Worm (Caenorhabditis elegans): ENCODE results near the gene tkr-3.

tkr-3 gene

DNA sequence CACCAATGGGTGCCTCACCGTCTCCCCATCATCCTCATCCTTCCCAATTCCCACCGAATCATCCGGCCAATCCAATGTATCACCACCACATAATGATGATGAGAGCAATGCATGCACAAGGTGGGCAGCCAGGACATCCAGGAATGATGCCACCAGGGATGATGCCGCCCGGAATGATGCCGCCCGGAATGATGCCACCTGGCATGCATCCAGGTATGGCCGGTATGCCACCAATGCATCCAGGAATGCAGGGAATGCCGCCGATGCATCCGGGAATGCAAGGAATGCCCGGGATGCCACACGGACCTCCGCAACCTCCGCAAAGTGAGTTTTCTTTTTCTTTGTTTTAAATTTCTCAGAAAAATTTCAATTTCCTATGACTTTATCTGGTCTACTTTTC is 36.1 kb downstream of the tkr-3 start:
- no peak for TF ChIP-seq ceh-9 (tag; optimal IDR thresholded peaks at IDR 0.05)

ce11 chrIV:5083832-5084231 is 38.1 kb downstream of the tkr-3 start:
- TF ChIP-seq ceh-16 (tag; optimal IDR thresholded peaks at IDR 0.05): no peak
- TF ChIP-seq fos-1 (tag; optimal IDR thresholded peaks at IDR 0.05): no peak
- TF ChIP-seq snpc-4 (tag; optimal IDR thresholded peaks at IDR 0.05): no peak
- no peak for TF ChIP-seq sea-2 (GFP tag; optimal IDR thresholded peaks at IDR 0.05)
- TF ChIP-seq nhr-28 (tag; optimal IDR thresholded peaks at IDR 0.05): no peak
- TF ChIP-seq unc-62 (GFP tag; optimal IDR thresholded peaks at IDR 0.05): no peak
- TF ChIP-seq nhr-11 (tag; optimal IDR thresholded peaks at IDR 0.05): no peak
- no peak for TF ChIP-seq ama-1 (optimal IDR thresholded peaks at IDR 0.05)
- TF ChIP-seq nfya-1 (tag; optimal IDR thresholded peaks at IDR 0.05; ENCODE audit: insufficient read depth): no peak
- no peak for TF ChIP-seq elt-3 (tag; optimal IDR thresholded peaks at IDR 0.05)
- TF ChIP-seq nhr-43 (tag; optimal IDR thresholded peaks at IDR 0.05; ENCODE audit: poor library complexity, severe bottlenecking): no peak
- TF ChIP-seq ceh-28 (tag; optimal IDR thresholded peaks at IDR 0.05): no peak
- TF ChIP-seq nhr-237 (tag; optimal IDR thresholded peaks at IDR 0.05): no peak

DNA sequence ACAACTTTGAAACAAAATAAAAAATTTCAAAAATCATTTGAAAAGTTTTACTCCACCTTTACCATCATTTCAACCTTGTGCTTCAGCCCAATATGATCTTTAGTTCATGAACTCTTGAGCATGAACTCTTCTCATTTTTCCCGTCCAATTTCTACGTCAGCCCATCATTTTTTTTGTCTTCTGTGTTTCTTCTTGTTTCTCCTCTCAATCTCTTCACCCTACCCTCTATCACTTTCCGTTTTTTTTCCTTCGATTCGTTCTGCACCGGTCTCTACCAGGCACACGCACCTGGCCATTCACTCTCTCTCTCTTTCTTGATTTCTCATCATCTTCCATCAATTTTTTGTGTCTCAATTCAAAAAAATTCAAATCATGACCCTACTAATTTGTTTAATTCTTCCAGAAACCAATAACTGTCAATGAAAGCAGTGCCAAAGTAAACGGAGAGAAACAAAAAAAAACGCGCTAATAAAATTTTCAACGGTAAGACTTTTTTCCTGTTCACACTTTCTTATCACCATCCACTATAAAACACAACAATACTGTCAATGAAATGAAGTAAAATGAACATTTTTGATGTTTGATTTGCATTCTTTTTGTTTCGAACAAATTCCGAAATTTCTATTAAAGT is 38.9 kb downstream of the tkr-3 start, which contains the start of gene pygo-1:
TSS of gene pygo-1 (plus strand) at position 404 of the 631 bp plus-strand sequence.
- TF ChIP-seq pha-4 (tag; optimal IDR thresholded peaks at IDR 0.05) (peak; percentile 2), eor-1 (tag; optimal IDR thresholded peaks at IDR 0.05) (no peak), ceh-9 (tag; optimal IDR thresholded peaks at IDR 0.05) (no peak), nhr-77 (tag; optimal IDR thresholded peaks at IDR 0.05) (no peak), nhr-237 (tag; optimal IDR thresholded peaks at IDR 0.05) (no peak), jun-1 (tag; optimal IDR thresholded peaks at IDR 0.05) (no peak), unc-62 (GFP tag; optimal IDR thresholded peaks at IDR 0.05) (no peak), nhr-12 (tag; optimal IDR thresholded peaks at IDR 0.05) (no peak), fkh-2 (tag; optimal IDR thresholded peaks at IDR 0.05) (no peak), aly-2 (tag; optimal IDR thresholded peaks at IDR 0.05) (no peak), nhr-11 (tag; optimal IDR thresholded peaks at IDR 0.05) (no peak), ztf-4 (tag; optimal IDR thresholded peaks at IDR 0.05) (no peak), nfya-1 (tag; optimal IDR thresholded peaks at IDR 0.05; ENCODE audit: insufficient read depth) (peak; percentile 26), fkh-10 (GFP tag; optimal IDR thresholded peaks at IDR 0.05) (no peak), nhr-23 (tag; optimal IDR thresholded peaks at IDR 0.05) (no peak), ceh-16 (tag; optimal IDR thresholded peaks at IDR 0.05) (no peak), elt-2 (tag; optimal IDR thresholded peaks at IDR 0.05) (peak; percentile 66), unc-39 (tag; optimal IDR thresholded peaks at IDR 0.05) (no peak), ama-1 (optimal IDR thresholded peaks at IDR 0.05) (peak; percentile 42), nhr-67 (tag; optimal IDR thresholded peaks at IDR 0.05) (no peak), ztf-11 (tag; optimal IDR thresholded peaks at IDR 0.05) (no peak), egl-27 (tag; optimal IDR thresholded peaks at IDR 0.05) (no peak), nhr-28 (tag; optimal IDR thresholded peaks at IDR 0.05) (no peak), hmg-11 (tag; optimal IDR thresholded peaks at IDR 0.05) (no peak), mdl-1 (tag; optimal IDR thresholded peaks at IDR 0.05) (no peak)

- TF ChIP-seq nfya-1 (tag; optimal IDR thresholded peaks at IDR 0.05; ENCODE audit: insufficient read depth): peak; percentile 48
- no peak for TF ChIP-seq tbx-2 (tag; optimal IDR thresholded peaks at IDR 0.05)
- TF ChIP-seq egl-5 (tag; optimal IDR thresholded peaks at IDR 0.05): peak; percentile 1
- TF ChIP-seq fkh-10 (GFP tag; optimal IDR thresholded peaks at IDR 0.05): peak; percentile 46
Measured at ce11 chrIV:5081122-5081521, 40.8 kb downstream of the tkr-3 start.

ce11 chrIV:5078846-5079245 is 43.0 kb downstream of the tkr-3 start:
- no peak for TF ChIP-seq ceh-82 (tag; optimal IDR thresholded peaks at IDR 0.05)
- TF ChIP-seq pha-4 (tag; optimal IDR thresholded peaks at IDR 0.05): no peak
- TF ChIP-seq lin-39 (tag; optimal IDR thresholded peaks at IDR 0.05): peak; percentile 52
- peak; percentile 1 for TF ChIP-seq hmg-11 (tag; optimal IDR thresholded peaks at IDR 0.05)
- TF ChIP-seq egl-5 (tag; optimal IDR thresholded peaks at IDR 0.05): peak; percentile 42
- peak; percentile 19 for TF ChIP-seq nfya-1 (tag; optimal IDR thresholded peaks at IDR 0.05; ENCODE audit: insufficient read depth)
